Worm (Caenorhabditis elegans) whole organism, midembryonic: ENCODE data around the gene anmt-1.

ENCODE experiments used
- T22C8.4 ChIP-seq: fragments of 200-800 bp; sonication (Bioruptor generic); IDR thresholded peaks from 2 replicates; pipeline ENCODE4 v1.3.6; 2022; ENCODE audit warnings: missing genetic modification characterization, missing compliant biosample characterization
- cog-1 ChIP-seq: sonication (generic microtip); optimal IDR thresholded peaks from 2 replicates; lab custom pipeline; 2016; ENCODE audit warnings: missing genetic modification characterization, missing compliant biosample characterization
- flt-1 ChIP-seq: fragments of 200-800 bp; sonication (Bioruptor generic); IDR thresholded peaks from 2 replicates; pipeline ENCODE4 v1.3.6; 2022; ENCODE audit warnings: missing genetic modification characterization, missing compliant biosample characterization
- klf-2 ChIP-seq: fragments of 200-800 bp; sonication (Bioruptor generic); conservative IDR thresholded peaks from 2 replicates; pipeline ENCODE4 v1.3.6; 2022; ENCODE audit warnings: missing genetic modification reagents, missing genetic modification characterization, missing compliant biosample characterization
- med-1 ChIP-seq: sonication (generic microtip); optimal IDR thresholded peaks from 2 replicates; lab custom pipeline; 2017; ENCODE audit warnings: missing genetic modification characterization, mild to moderate bottlenecking, missing compliant biosample characterization, antibody characterized with exemption, missing genetic modification reagents; ENCODE audit not compliant: insufficient read depth
- ref-1 ChIP-seq: fragments of 200-800 bp; sonication (Bioruptor generic); conservative IDR thresholded peaks from 2 replicates; pipeline ENCODE4 v1.3.6; 2022; ENCODE audit warnings: missing genetic modification reagents, missing genetic modification characterization, missing compliant biosample characterization
- tab-1 ChIP-seq: fragments of 200-800 bp; sonication (Bioruptor generic); IDR thresholded peaks from 2 replicates; pipeline ENCODE4 v1.3.6; 2022; ENCODE audit warnings: missing genetic modification characterization, missing compliant biosample characterization
- ztf-23 ChIP-seq: fragments of 200-800 bp; sonication (Bioruptor generic); IDR thresholded peaks from 2 replicates; pipeline ENCODE4 v1.3.6; 2022; ENCODE audit warnings: missing genetic modification reagents, missing genetic modification characterization, missing compliant biosample characterization
- ztf-29 ChIP-seq: fragments of 200-800 bp; sonication (Bioruptor generic); IDR thresholded peaks from 2 replicates; pipeline ENCODE4 v1.3.6; 2022; ENCODE audit warnings: missing genetic modification reagents, missing genetic modification characterization, missing compliant biosample characterization

The anmt-1 gene

DNA sequence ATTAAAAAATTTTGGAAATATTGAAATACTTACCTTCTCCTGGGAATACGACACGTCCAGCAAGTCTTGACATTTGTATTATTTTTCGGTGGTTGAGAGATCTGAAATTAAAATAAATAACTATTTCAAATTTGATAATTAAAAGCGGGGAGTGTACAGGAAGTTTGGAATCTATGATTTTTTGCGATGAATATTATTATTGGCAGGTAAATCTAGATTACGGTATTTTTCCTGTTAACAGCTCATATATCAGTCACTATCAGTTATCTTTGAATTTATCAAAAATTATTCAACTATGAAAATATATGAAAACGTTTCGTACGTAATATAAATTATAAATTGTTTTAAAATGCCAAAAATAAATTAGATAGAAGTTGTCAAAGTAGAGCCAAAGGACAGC, 31.5 kb downstream of the anmt-1 start, which contains the start of gene B0303.14:
TSS of gene B0303.14 (minus strand) at position 101 of the 400 bp plus-strand sequence.
- TF ChIP-seq klf-2 (no peak), tab-1 (GFP tag; lab: Robert Waterston, UW) (no peak), ztf-23 (GFP tag; lab: Robert Waterston, UW) (no peak), T22C8.4 (GFP tag; lab: Robert Waterston, UW) (no peak), flt-1 (GFP tag; lab: Robert Waterston, UW) (no peak), ztf-29 (GFP tag; lab: Robert Waterston, UW) (no peak), cog-1 (tag; lab: Kevin White, UChicago) (no peak)

DNA sequence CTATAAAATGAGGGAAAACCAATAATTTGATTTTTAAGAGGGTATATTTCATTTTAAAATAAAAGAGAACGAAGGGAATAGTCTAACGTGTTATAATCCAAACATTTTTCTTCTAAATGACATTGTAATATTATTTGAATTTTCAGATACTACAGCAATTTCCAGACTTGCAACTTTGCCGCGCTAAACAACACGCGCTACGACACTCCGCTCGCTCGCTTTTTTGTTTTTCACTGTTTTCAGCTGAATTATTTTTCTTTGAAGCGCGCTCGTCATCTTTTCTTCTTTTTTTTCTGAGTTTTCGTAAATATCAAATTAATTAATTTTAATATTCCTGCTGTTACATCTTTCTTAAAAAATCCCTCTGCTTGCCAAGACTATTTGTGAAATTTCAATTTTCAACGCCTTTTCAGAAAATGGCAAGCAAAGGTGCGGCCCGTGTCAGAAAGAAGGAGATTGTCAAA, 32.7 kb downstream of the anmt-1 start, which contains the start of gene mrpl-11:
TSS of gene mrpl-11 (plus strand) at position 414 of the 464 bp plus-strand sequence.
- TF ChIP-seq ref-1 (no peak), cog-1 (tag; lab: Kevin White, UChicago) (no peak), tab-1 (GFP tag; lab: Robert Waterston, UW) (no peak), ztf-23 (GFP tag; lab: Robert Waterston, UW) (no peak)

DNA sequence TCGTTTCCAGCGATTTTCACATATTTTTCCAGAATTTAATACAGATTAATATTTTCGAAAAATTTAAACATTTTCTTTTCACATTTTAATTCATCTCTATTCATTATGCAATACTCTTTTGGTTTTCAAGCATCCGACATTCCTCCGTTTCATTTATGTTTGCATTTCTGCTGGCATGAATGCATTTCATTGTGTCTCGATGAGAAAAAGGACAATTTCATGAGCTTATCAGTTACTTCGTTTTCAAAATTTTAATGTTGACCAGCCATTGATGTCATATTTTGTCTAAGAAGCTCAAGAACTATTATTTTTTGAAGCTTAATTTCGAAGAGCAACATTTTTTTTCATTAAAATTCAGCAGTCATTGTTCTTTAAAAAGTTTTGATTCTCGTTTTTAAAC, 34.0 kb downstream of the anmt-1 start:
- TF ChIP-seq med-1 (GFP tag; lab: Kevin White, UChicago) (no peak), T22C8.4 (GFP tag; lab: Robert Waterston, UW) (no peak), cog-1 (tag; lab: Kevin White, UChicago) (no peak), klf-2 (no peak), ztf-29 (GFP tag; lab: Robert Waterston, UW) (no peak), flt-1 (GFP tag; lab: Robert Waterston, UW) (no peak), ztf-23 (GFP tag; lab: Robert Waterston, UW) (no peak)

DNA sequence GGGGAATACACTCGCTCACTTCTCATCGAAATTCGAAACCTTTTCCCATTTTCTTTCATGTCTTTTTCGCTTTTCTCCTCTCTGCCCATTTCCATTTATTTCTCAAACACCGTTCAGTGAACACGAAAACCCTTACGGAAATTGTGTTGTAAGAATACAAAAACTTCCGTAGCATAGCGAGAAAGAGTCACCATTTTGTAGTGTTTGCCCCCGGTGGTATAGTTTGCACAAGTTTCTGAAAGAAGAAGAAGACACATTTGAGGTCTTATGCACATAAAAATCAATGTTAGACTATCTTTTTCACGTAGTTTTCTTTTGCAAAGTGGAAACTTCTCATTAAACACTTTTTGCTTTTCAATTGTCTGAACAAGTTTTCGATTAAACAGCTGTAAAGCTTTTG, 34.5 kb downstream of the anmt-1 start:
- TF ChIP-seq cog-1 (tag; lab: Kevin White, UChicago), result no peak

DNA sequence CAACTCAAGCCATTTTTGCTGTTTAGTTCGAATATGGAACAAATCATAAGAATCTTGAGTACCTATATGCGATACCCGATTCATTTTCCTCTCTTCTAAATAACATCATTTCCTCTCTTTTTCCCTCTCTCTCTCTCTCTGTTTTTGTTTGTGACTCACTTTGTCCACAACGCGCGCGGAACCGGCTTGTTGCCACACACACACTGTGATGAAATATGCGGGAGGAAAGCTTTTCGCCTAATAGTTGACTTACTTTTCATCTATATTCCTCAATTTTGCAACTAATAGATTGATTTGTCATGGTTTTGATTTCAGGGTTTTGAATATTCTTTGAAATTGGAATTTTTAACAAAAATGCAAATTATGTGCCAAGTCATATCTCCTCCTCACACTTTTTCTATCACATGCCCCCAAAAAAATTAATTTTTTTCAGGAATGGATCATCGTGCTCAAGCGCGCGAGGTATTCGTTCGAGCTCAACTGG, 35.2 kb downstream of the anmt-1 start, which contains the start of gene hipr-1:
TSS of gene hipr-1 (plus strand) at position 434 of the 484 bp plus-strand sequence.
- TF ChIP-seq ztf-23 (GFP tag; lab: Robert Waterston, UW) (no peak), tab-1 (GFP tag; lab: Robert Waterston, UW) (no peak), T22C8.4 (GFP tag; lab: Robert Waterston, UW) (no peak), klf-2 (no peak), ztf-29 (GFP tag; lab: Robert Waterston, UW) (no peak), flt-1 (GFP tag; lab: Robert Waterston, UW) (no peak), ref-1 (no peak), cog-1 (tag; lab: Kevin White, UChicago) (no peak), med-1 (GFP tag; lab: Kevin White, UChicago) (no peak)

DNA sequence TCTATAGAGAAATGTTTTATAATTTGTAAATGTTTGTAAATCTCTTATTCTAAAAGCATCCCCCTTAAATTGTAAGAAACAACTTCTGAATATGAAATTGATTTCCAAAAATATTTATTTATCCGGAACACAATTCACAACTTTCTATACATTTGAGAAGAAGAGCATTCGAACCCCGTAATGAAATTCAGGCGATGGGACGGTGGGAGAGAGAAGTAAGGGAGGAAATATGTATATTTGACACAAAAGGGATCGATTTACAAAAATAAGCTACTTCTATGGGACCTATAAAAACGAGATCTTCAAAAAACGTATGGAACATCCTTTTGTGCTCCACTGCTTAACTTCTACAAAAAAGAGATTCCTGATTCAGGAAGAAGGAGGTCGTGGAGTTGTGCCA, 40.6 kb downstream of the anmt-1 start:
- TF ChIP-seq klf-2, result no peak
- TF ChIP-seq ztf-23 (GFP tag; lab: Robert Waterston, UW), result no peak
- no peak for TF ChIP-seq ztf-29 (GFP tag; lab: Robert Waterston, UW)
- TF ChIP-seq cog-1 (tag; lab: Kevin White, UChicago), result no peak
- no peak for TF ChIP-seq ref-1
- no peak for TF ChIP-seq tab-1 (GFP tag; lab: Robert Waterston, UW)
- no peak for TF ChIP-seq med-1 (GFP tag; lab: Kevin White, UChicago)
- TF ChIP-seq T22C8.4 (GFP tag; lab: Robert Waterston, UW), result no peak
- no peak for TF ChIP-seq flt-1 (GFP tag; lab: Robert Waterston, UW)

DNA sequence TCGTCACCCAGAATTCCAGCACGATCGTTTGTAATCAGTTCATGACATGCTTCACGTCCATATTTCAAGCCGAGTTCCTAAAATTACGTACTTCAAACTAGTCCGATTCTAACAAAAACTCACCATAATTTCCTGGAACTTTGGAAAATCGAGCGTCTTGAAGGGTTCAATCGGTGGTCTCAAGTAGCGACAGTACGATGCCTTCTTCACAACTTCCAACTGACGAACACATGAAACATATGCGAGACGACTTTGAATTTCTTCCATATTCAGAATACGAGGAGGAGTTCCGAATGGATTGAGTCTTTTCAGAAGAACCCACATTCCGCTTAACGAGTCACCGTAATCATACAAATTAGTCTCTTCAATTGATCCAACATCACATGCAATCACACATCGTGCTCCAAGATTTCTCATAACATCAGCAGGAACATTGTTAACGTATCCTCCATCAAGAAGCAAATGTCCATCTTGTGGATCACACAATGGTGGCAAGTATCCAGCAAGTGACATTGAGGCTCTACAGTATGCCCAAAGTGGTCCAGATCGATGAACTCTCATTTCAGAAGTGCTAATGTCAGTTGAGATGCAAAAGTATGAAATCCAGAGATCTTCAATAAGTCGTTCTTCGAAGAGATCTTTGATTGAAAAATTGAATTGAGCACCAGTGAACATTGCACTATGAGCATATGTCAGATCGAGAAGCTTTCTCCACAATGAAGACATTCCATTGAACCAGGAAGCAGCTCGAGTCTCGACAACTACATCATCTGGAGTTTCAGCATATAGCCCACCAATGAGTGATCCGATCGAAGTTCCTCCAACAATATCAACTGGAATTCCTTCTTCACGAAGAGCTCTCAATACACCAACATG, 41.6 kb downstream of the anmt-1 start:
- TF ChIP-seq ref-1 (no peak), cog-1 (tag; lab: Kevin White, UChicago) (no peak), klf-2 (no peak), ztf-29 (GFP tag; lab: Robert Waterston, UW) (no peak), med-1 (GFP tag; lab: Kevin White, UChicago) (no peak), tab-1 (GFP tag; lab: Robert Waterston, UW) (no peak), T22C8.4 (GFP tag; lab: Robert Waterston, UW) (no peak)

DNA sequence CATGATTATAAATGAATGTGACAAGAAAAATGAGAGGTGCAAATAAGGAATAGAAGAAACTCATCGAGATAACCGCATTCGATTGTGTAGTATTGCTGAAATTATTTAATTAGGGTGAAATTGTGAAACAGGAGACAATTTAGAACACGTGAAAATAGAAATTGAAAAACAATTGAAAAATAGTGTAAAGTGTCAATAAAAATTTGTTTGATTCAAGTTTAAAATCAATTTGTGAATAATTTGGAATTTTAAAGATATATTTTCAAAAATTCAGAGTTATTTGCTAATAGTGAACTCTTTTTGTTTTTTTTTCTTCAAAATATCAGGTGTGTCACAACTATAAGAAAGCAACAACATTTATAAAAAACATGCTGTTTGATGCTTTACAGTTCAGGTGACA, 46.7 kb downstream of the anmt-1 start, which contains the start of gene ZK370.4:
TSS of gene ZK370.4 (minus strand) at position 101 of the 400 bp plus-strand sequence.
- TF ChIP-seq ztf-23 (GFP tag; lab: Robert Waterston, UW) (no peak), tab-1 (GFP tag; lab: Robert Waterston, UW) (no peak), med-1 (GFP tag; lab: Kevin White, UChicago) (no peak), cog-1 (tag; lab: Kevin White, UChicago) (no peak), T22C8.4 (GFP tag; lab: Robert Waterston, UW) (no peak), ref-1 (no peak), klf-2 (no peak), ztf-29 (GFP tag; lab: Robert Waterston, UW) (no peak), flt-1 (GFP tag; lab: Robert Waterston, UW) (no peak)

DNA sequence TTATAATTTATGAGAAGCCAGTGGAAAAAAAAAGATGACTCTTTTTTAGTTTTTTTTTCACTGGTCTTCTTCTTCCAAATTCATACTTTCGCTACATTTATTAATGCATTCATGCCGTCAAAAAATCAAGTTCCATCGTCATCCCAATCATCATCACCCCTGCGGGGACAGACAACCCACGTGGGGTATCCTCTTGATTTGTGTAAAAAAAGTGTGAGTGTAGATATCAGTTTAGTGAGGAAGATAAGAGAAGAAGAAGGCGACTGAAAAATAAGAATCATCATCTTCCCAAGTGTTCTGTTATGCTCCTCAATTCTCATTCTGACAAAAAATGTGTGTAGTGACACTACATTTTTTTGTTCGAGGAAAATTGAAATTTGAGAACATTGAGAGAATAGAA, 47.4 kb downstream of the anmt-1 start:
- TF ChIP-seq cog-1 (tag; lab: Kevin White, UChicago), result no peak
- TF ChIP-seq ztf-29 (GFP tag; lab: Robert Waterston, UW), result no peak
- TF ChIP-seq tab-1 (GFP tag; lab: Robert Waterston, UW), result no peak
- no peak for TF ChIP-seq med-1 (GFP tag; lab: Kevin White, UChicago)
- TF ChIP-seq flt-1 (GFP tag; lab: Robert Waterston, UW), result no peak
- TF ChIP-seq ztf-23 (GFP tag; lab: Robert Waterston, UW), result no peak
- TF ChIP-seq ref-1, result no peak
- no peak for TF ChIP-seq klf-2
- no peak for TF ChIP-seq T22C8.4 (GFP tag; lab: Robert Waterston, UW)
